Worm (Caenorhabditis elegans): ENCODE measurements around the gene snpc-3.1.

DNA sequence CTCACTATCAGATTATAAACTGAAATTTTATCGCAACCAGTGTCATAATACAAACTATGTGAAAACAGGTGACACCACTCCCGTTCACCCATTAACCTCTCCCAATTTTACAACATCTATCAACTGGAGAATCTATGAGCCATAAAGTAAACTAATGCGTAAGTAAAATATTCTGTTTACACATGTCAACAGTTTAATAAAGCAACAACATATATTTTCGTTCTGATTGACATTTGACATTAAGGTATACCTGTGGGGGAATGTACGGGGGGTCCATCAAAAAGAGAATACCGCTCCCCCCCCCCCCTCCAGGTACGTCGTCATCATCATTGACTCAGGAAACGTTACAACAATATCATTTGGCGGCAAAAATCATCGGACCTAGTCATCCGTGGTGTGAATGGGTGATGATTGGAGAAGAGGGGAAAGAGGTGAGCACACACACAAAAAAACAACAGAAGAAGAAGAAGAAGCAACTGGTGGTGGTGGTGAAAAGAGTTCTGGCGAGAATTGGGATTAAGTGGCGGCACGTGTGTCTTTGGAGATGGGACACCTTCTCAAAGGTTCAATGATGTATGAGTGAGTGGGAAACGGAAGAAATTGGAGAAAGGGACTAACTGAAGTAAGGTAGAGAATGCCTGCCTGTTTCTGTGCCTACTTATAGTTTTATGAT, 40.8 kb upstream of the snpc-3.1 start:
- TF ChIP-seq ceh-13 (GFP tag; optimal IDR thresholded peaks at IDR 0.05) = no peak
- no peak for TF ChIP-seq ceh-36 (tag; optimal IDR thresholded peaks at IDR 0.05)
- TF ChIP-seq F13C5.2 (tag; optimal IDR thresholded peaks at IDR 0.05) = no peak
- no peak for TF ChIP-seq hmg-4 (GFP tag; optimal IDR thresholded peaks at IDR 0.05)
- TF ChIP-seq ama-1 (optimal IDR thresholded peaks at IDR 0.05) = no peak
- TF ChIP-seq ets-7 (tag; optimal IDR thresholded peaks at IDR 0.05) = no peak
